Fruit fly (Drosophila melanogaster) whole organism, embryonic: Measurements from ENCODE around the gene Adat1.
A peak's percentile ranks its signal among the peaks of the same experiment; 100 is the strongest.

Experiments
- C15 ChIP-seq: fragments of 200-800 bp; sonication (Bioruptor generic); IDR thresholded peaks from 3 replicates; pipeline ENCODE4 v1.3.6; 2022; ENCODE audit warnings: missing biosample characterization, missing genetic modification characterization
- CG10431 ChIP-seq: fragments of 200-800 bp; sonication (Bioruptor generic); optimal IDR thresholded peaks from 3 replicates; lab custom pipeline; 2018; ENCODE audit warnings: missing biosample characterization, mild to moderate bottlenecking, missing genetic modification characterization
- CG12769 ChIP-seq: fragments of 200-800 bp; sonication (Bioruptor generic); optimal IDR thresholded peaks from 2 replicates; lab custom pipeline; 2019; ENCODE audit warnings: missing biosample characterization, mild to moderate bottlenecking, missing genetic modification characterization, moderate library complexity
- CG14441 ChIP-seq: fragments of 200-800 bp; sonication (Bioruptor generic); IDR thresholded peaks from 2 replicates; pipeline ENCODE4 v1.3.6; 2022; ENCODE audit warnings: missing biosample characterization, missing genetic modification characterization
- CG14860 ChIP-seq: fragments of 200-800 bp; sonication (Bioruptor generic); IDR thresholded peaks from 3 replicates; pipeline ENCODE4 v1.3.6; 2022; ENCODE audit warnings: missing biosample characterization, missing genetic modification characterization; ENCODE audit not compliant: partially characterized antibody
- CG14965 ChIP-seq: fragments of 200-800 bp; sonication (Bioruptor generic); optimal IDR thresholded peaks from 2 replicates; lab custom pipeline; 2016; ENCODE audit warnings: missing biosample characterization, missing genetic modification characterization, borderline replicate concordance
- CG15269 ChIP-seq: fragments of 200-800 bp; sonication (Bioruptor generic); optimal IDR thresholded peaks from 2 replicates; lab custom pipeline; 2018; ENCODE audit warnings: missing biosample characterization, mild to moderate bottlenecking, missing genetic modification characterization, moderate library complexity
- CG17186 ChIP-seq: fragments of 200-800 bp; sonication (Bioruptor generic); optimal IDR thresholded peaks from 3 replicates; lab custom pipeline; 2017; ENCODE audit warnings: missing biosample characterization, missing genetic modification reagents, missing genetic modification characterization
- CG2678 ChIP-seq: fragments of 200-800 bp; sonication (Bioruptor generic); optimal IDR thresholded peaks from 3 replicates; lab custom pipeline; 2019; ENCODE audit warnings: missing biosample characterization, mild to moderate bottlenecking, missing genetic modification characterization, moderate library complexity
- CG31224 ChIP-seq: fragments of 200-800 bp; sonication (Bioruptor generic); IDR thresholded peaks from 2 replicates; pipeline ENCODE4 v1.3.6; 2022; ENCODE audit warnings: missing biosample characterization, missing genetic modification characterization
- CG4328 ChIP-seq: fragments of 200-800 bp; sonication (Bioruptor generic); optimal IDR thresholded peaks from 3 replicates; lab custom pipeline; 2017; ENCODE audit warnings: missing biosample characterization, missing genetic modification reagents, missing genetic modification characterization
- CG4360 ChIP-seq: fragments of 200-800 bp; sonication (Bioruptor generic); IDR thresholded peaks from 2 replicates; pipeline ENCODE4 v1.3.6; 2022; ENCODE audit warnings: missing biosample characterization, missing genetic modification characterization
- CG6813 ChIP-seq: fragments of 200-800 bp; sonication (Bioruptor generic); optimal IDR thresholded peaks from 2 replicates; lab custom pipeline; 2017; ENCODE audit warnings: missing biosample characterization, missing genetic modification characterization, mild to moderate bottlenecking, moderate library complexity, missing genetic modification reagents
- CG7963 ChIP-seq: fragments of 200-800 bp; sonication (Bioruptor generic); IDR thresholded peaks from 3 replicates; pipeline ENCODE4 v1.3.6; 2022; ENCODE audit warnings: missing biosample characterization, missing genetic modification characterization; ENCODE audit not compliant: partially characterized antibody
- CG8281 ChIP-seq: fragments of 200-800 bp; sonication (Bioruptor generic); optimal IDR thresholded peaks from 2 replicates; lab custom pipeline; 2018; ENCODE audit warnings: missing biosample characterization, mild to moderate bottlenecking, missing genetic modification characterization, moderate library complexity
- CG8478 ChIP-seq: fragments of >200 bp; optimal IDR thresholded peaks from 2 replicates; lab custom pipeline; 2018
- CG9727 ChIP-seq: fragments of 200-800 bp; sonication (Bioruptor generic); optimal IDR thresholded peaks from 3 replicates; lab custom pipeline; 2017; ENCODE audit warnings: missing biosample characterization, mild to moderate bottlenecking, missing genetic modification characterization
- CrebB ChIP-seq: fragments of 200-800 bp; sonication (Bioruptor generic); optimal IDR thresholded peaks from 3 replicates; lab custom pipeline; 2018; ENCODE audit warnings: missing biosample characterization, mild to moderate bottlenecking, missing genetic modification characterization
- Deaf1 ChIP-seq: fragments of 200-800 bp; optimal IDR thresholded peaks from 3 replicates; lab custom pipeline; 2019; ENCODE audit warnings: missing biosample characterization, mild to moderate bottlenecking, missing genetic modification characterization, moderate library complexity
- ERR ChIP-seq: fragments of 200-800 bp; sonication (Bioruptor generic); optimal IDR thresholded peaks from 2 replicates; lab custom pipeline; 2016; ENCODE audit warnings: missing biosample characterization, missing genetic modification characterization
- Ets97D ChIP-seq: fragments of 200-800 bp; sonication (Bioruptor generic); optimal IDR thresholded peaks from 3 replicates; lab custom pipeline; 2016; ENCODE audit warnings: missing biosample characterization, missing genetic modification characterization
- Fer3 ChIP-seq: fragments of 200-800 bp; sonication (Bioruptor generic); optimal IDR thresholded peaks from 2 replicates; lab custom pipeline; 2018; ENCODE audit warnings: missing biosample characterization, mild to moderate bottlenecking, missing genetic modification characterization, moderate library complexity
- GATAe ChIP-seq: fragments of 200-800 bp; sonication (Bioruptor generic); conservative IDR thresholded peaks from 2 replicates; pipeline ENCODE4 v1.3.6; 2022; ENCODE audit warnings: missing biosample characterization, missing genetic modification characterization
- Med ChIP-seq: fragments of 200-800 bp; sonication (Bioruptor generic); peaks from one replicate; lab custom pipeline; 2016; ENCODE audit warnings: missing biosample characterization, missing genetic modification characterization, mild to moderate bottlenecking, inconsistent platforms, moderate library complexity
- Meics ChIP-seq: fragments of 200-800 bp; sonication (Bioruptor generic); optimal IDR thresholded peaks from 2 replicates; lab custom pipeline; 2017; ENCODE audit warnings: missing biosample characterization, mild to moderate bottlenecking, missing genetic modification characterization
- NC2β ChIP-seq: fragments of 200-800 bp; sonication (Bioruptor generic); optimal IDR thresholded peaks from 2 replicates; lab custom pipeline; 2016; ENCODE audit warnings: missing biosample characterization, missing genetic modification characterization
- Pdp1 ChIP-seq, 2 experiments: fragments of 200-800 bp; sonication (Bioruptor generic); optimal IDR thresholded peaks; 3 replicates each; lab custom pipeline; 2016; ENCODE audit warnings: missing biosample characterization in 2 of 2, missing genetic modification characterization in 2 of 2, mild to moderate bottlenecking in 1 of 2, moderate library complexity in 1 of 2
- Poxn ChIP-seq: fragments of 200-800 bp; sonication (Bioruptor generic); IDR thresholded peaks from 2 replicates; pipeline ENCODE4 v1.3.6; 2022; ENCODE audit warnings: missing biosample characterization, missing genetic modification characterization
- Six4 ChIP-seq: fragments of 200-800 bp; sonication (Bioruptor generic); optimal IDR thresholded peaks from 2 replicates; lab custom pipeline; 2016; ENCODE audit warnings: missing biosample characterization, missing genetic modification characterization
- ab ChIP-seq: fragments of 200-800 bp; sonication (Bioruptor generic); optimal IDR thresholded peaks from 2 replicates; lab custom pipeline; 2016; ENCODE audit warnings: missing biosample characterization, missing genetic modification characterization
- chm ChIP-seq: fragments of 200-800 bp; sonication (Bioruptor generic); IDR thresholded peaks from 2 replicates; pipeline ENCODE4 v1.3.6; 2022; ENCODE audit warnings: missing biosample characterization, missing genetic modification characterization
- crol ChIP-seq: fragments of 200-800 bp; sonication (Bioruptor generic); IDR thresholded peaks from 2 replicates; pipeline ENCODE4 v1.3.6; 2022; ENCODE audit warnings: missing biosample characterization, missing genetic modification characterization
- cwo ChIP-seq: fragments of 200-800 bp; sonication (Bioruptor generic); optimal IDR thresholded peaks from 3 replicates; lab custom pipeline; 2017; ENCODE audit warnings: missing biosample characterization, missing genetic modification characterization, mild to moderate bottlenecking, moderate library complexity, missing genetic modification reagents
- dati ChIP-seq: fragments of 200-800 bp; sonication (Bioruptor generic); IDR thresholded peaks from 2 replicates; pipeline ENCODE4 v1.3.6; 2022; ENCODE audit warnings: missing biosample characterization, missing genetic modification characterization
- emc ChIP-seq: fragments of 200-800 bp; sonication (Bioruptor generic); optimal IDR thresholded peaks from 2 replicates; lab custom pipeline; 2016; ENCODE audit warnings: missing biosample characterization, missing genetic modification characterization
- eyg ChIP-seq: fragments of 200-800 bp; sonication (Bioruptor generic); optimal IDR thresholded peaks from 3 replicates; lab custom pipeline; 2016; ENCODE audit warnings: missing biosample characterization, missing genetic modification characterization
- ftz-f1 ChIP-seq: fragments of 200-800 bp; sonication (Bioruptor generic); optimal IDR thresholded peaks from 2 replicates; lab custom pipeline; 2016; ENCODE audit warnings: missing biosample characterization, missing genetic modification characterization
- hb ChIP-seq: fragments of 200-800 bp; sonication (Bioruptor generic); IDR thresholded peaks from 3 replicates; pipeline ENCODE4 v1.3.6; 2022; ENCODE audit warnings: missing biosample characterization, missing genetic modification characterization; ENCODE audit not compliant: partially characterized antibody
- jigr1 ChIP-seq: fragments of 200-800 bp; sonication (Bioruptor generic); IDR thresholded peaks from 3 replicates; pipeline ENCODE4 v1.3.6; 2022; ENCODE audit warnings: missing biosample characterization, missing genetic modification characterization
- kni ChIP-seq: fragments of 200-800 bp; sonication (Bioruptor generic); optimal IDR thresholded peaks from 3 replicates; lab custom pipeline; 2017; ENCODE audit warnings: mild to moderate bottlenecking, missing biosample characterization, missing genetic modification reagents, missing genetic modification characterization
- lola ChIP-seq, 3 experiments: fragments of >200 bp in 2 of 3; fragments of 200-800 bp in 1 of 3; sonication (Bioruptor generic) in 1 of 3; optimal IDR thresholded peaks; 2 replicates each; lab custom pipeline; 2017 to 2019; ENCODE audit warnings: missing biosample characterization in 3 of 3, missing genetic modification characterization in 3 of 3, mild to moderate bottlenecking in 1 of 3, moderate library complexity in 1 of 3
- maf-S ChIP-seq: fragments of 200-800 bp; sonication (Bioruptor generic); optimal IDR thresholded peaks from 2 replicates; lab custom pipeline; 2016; ENCODE audit warnings: missing biosample characterization, missing genetic modification characterization
- onecut ChIP-seq: fragments of 200-800 bp; sonication (Bioruptor generic); IDR thresholded peaks from 2 replicates; pipeline ENCODE4 v1.3.6; 2022; ENCODE audit warnings: missing biosample characterization, missing genetic modification characterization
- pnt ChIP-seq: fragments of 200-800 bp; sonication (Bioruptor generic); optimal IDR thresholded peaks from 3 replicates; lab custom pipeline; 2016; ENCODE audit warnings: missing biosample characterization, missing genetic modification characterization
- pros ChIP-seq: fragments of 200-800 bp; sonication (Bioruptor generic); optimal IDR thresholded peaks from 3 replicates; lab custom pipeline; 2019; ENCODE audit warnings: missing biosample characterization, mild to moderate bottlenecking, missing genetic modification characterization, moderate library complexity
- psq ChIP-seq: fragments of 200-800 bp; sonication (Bioruptor generic); optimal IDR thresholded peaks from 2 replicates; lab custom pipeline; 2017; ENCODE audit warnings: missing biosample characterization, missing genetic modification characterization
- rib ChIP-seq: fragments of 200-800 bp; sonication (Bioruptor generic); IDR thresholded peaks from 2 replicates; pipeline ENCODE4 v1.3.6; 2022; ENCODE audit warnings: missing biosample characterization, missing genetic modification characterization
- sens ChIP-seq: fragments of 200-800 bp; sonication (Bioruptor generic); peaks from one replicate; lab custom pipeline; 2016; ENCODE audit warnings: missing biosample characterization, missing genetic modification characterization
- sna ChIP-seq: fragments of 200-800 bp; sonication (Bioruptor generic); IDR thresholded peaks from 2 replicates; pipeline ENCODE4 v1.3.6; 2022; ENCODE audit warnings: missing biosample characterization, missing genetic modification characterization; ENCODE audit not compliant: partially characterized antibody
- sqz ChIP-seq: fragments of 200-800 bp; sonication (Bioruptor generic); optimal IDR thresholded peaks from 3 replicates; lab custom pipeline; 2018; ENCODE audit warnings: missing biosample characterization, mild to moderate bottlenecking, missing genetic modification characterization
- vvl ChIP-seq: fragments of 200-800 bp; sonication (Bioruptor generic); IDR thresholded peaks from 2 replicates; pipeline ENCODE4 v1.3.6; 2022; ENCODE audit warnings: missing biosample characterization, missing genetic modification characterization

Adat1 gene

DNA sequence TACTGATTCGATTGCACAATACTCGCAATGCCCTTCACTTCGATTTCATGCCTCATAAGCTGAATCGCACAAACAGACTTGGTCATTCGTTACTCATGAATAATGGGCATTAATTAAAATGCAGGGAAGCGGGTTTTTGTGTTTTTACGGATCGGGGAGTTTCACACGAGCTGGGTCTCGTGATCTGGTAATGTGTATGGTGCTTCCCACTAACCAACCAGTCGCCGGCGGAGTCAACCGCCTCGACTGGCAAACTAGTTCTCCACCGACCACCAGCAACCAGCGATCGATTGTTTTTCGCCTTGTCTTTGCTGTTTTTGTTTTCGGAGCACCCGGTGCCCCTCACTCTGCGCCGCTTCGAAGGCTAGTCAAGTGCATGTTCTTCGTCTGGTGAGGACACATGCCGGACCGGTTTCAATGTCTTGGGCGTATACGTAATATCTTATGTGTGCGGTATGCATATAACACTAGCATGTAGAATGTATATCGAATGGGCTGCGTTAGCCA lies 6.7 kb downstream of the Adat1 start:
- TF ChIP-seq CG31224 (0 out of 2 replicates have a peak, but pooled peaks have one; percentile 7), GATAe (GFP tag; lab: Robert Waterston, UW) (no peak), Pdp1 (GFP tag; optimal IDR thresholded peaks at IDR 0.05; lab: Kevin White, UChicago) (peak in 1 of 2 experiments; percentile 56), CG4328 (GFP tag; lab: Kevin White, UChicago) (no peak), ERR (GFP tag; lab: Kevin White, UChicago) (no peak), Ets97D (no peak), CG8478 (lab: Kevin White, UChicago) (no peak), Fer3 (tag; lab: Kevin White, UChicago) (no peak), CG12769 (tag; lab: Kevin White, UChicago) (peak; percentile 74), Deaf1 (tag; lab: Kevin White, UChicago) (no peak), CG2678 (no peak), ab (GFP tag; lab: Kevin White, UChicago) (no peak), onecut (GFP tag; lab: Robert Waterston, UW) (peak; percentile 46; the same call in 1 of the 2 replicates), sna (GFP tag; lab: Robert Waterston, UW) (no peak), crol (GFP tag; lab: Robert Waterston, UW) (peak; percentile 20; the same call in 1 of the 2 replicates), CG17186 (GFP tag; lab: Kevin White, UChicago) (no peak), Poxn (GFP tag; lab: Robert Waterston, UW) (no peak), Med (peak; percentile 11), CG14965 (GFP tag; lab: Kevin White, UChicago) (no peak), pros (no peak), eyg (GFP tag; lab: Kevin White, UChicago) (no peak), CG14860 (no peak), NC2β (no peak), CG7963 (GFP tag; lab: Robert Waterston, UW) (no peak), kni (GFP tag; lab: Kevin White, UChicago) (no peak), CG9727 (no peak), ftz-f1 (GFP tag; lab: Kevin White, UChicago) (peak; percentile 14), maf-S (GFP tag; lab: Kevin White, UChicago) (no peak), cwo (GFP tag; lab: Kevin White, UChicago) (peak; percentile 89), emc (no peak), CG15269 (no peak), CG14441 (GFP tag; lab: Robert Waterston, UW) (no peak), sqz (GFP tag; lab: Kevin White, UChicago) (peak; percentile 50), jigr1 (GFP tag; lab: Robert Waterston, UW) (no peak), rib (GFP tag; lab: Robert Waterston, UW) (no peak), CrebB (tag; lab: Kevin White, UChicago) (no peak), CG10431 (GFP tag; lab: Kevin White, UChicago) (no peak), hb (no peak), CG4360 (GFP tag; lab: Robert Waterston, UW) (no peak), Six4 (GFP tag; lab: Kevin White, UChicago) (no peak), pnt (GFP tag; lab: Kevin White, UChicago) (no peak), lola (GFP tag; optimal IDR thresholded peaks at IDR 0.05; lab: Kevin White, UChicago) (no peak), CG8281 (tag; lab: Kevin White, UChicago) (no peak), vvl (peak; percentile 65), CG6813 (GFP tag; lab: Kevin White, UChicago) (no peak), C15 (no peak), dati (GFP tag; lab: Robert Waterston, UW) (0 out of 2 replicates have a peak, but pooled peaks have one; percentile 22), sens (GFP tag; lab: Kevin White, UChicago) (no peak), chm (GFP tag; lab: Robert Waterston, UW) (no peak), Meics (GFP tag; lab: Kevin White, UChicago) (no peak), psq (GFP tag; lab: Kevin White, UChicago) (no peak)
